Worm (Caenorhabditis elegans): ENCODE data around the gene nep-9.

DNA sequence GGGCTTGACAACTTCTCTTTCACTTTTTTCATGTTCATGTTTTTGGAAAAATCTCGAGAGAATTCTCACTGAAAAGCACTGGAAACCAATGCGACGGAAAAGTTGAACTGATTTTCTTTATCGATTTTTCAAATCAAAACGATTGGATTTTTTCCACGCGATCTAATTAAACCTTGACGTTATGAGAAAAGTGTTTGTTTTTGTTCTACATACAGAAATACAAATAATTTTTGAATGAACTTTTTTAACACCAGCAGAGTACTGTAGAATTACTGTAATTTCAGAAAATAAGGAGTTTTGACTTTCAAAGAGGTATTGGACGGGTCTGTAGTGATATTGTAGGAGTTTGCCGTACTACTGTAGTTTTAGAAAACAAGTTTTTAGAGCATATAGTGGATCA, 3.7 kb upstream of the nep-9 start, which contains the start of gene nep-10:
- TF ChIP-seq ets-4 (tag; optimal IDR thresholded peaks at IDR 0.05) (no peak), unc-86 (tag; optimal IDR thresholded peaks at IDR 0.05) (no peak), fkh-10 (GFP tag; optimal IDR thresholded peaks at IDR 0.05) (no peak), nhr-11 (tag; optimal IDR thresholded peaks at IDR 0.05) (no peak), ttx-3 (tag; optimal IDR thresholded peaks at IDR 0.05) (no peak), C08G9.2 (tag; optimal IDR thresholded peaks at IDR 0.05) (no peak)

All from whole organism, late embryonic.